Worm (Caenorhabditis elegans) whole organism, early embryonic: ENCODE data around the gene C12D5.9.

Source experiments
- B0310.2 ChIP-seq: sonication (generic microtip); optimal IDR thresholded peaks from 2 replicates; lab custom pipeline; 2016; ENCODE audit warnings: mild to moderate bottlenecking, missing genetic modification characterization, missing compliant biosample characterization
- F13C5.2 ChIP-seq: sonication (generic microtip); optimal IDR thresholded peaks from 2 replicates; lab custom pipeline; 2017; ENCODE audit warnings: mild to moderate bottlenecking, missing genetic modification characterization, inconsistent platforms, missing compliant biosample characterization
- aly-1 ChIP-seq: sonication (generic microtip); optimal IDR thresholded peaks from 2 replicates; lab custom pipeline; 2016; ENCODE audit warnings: missing genetic modification characterization, missing compliant biosample characterization
- ama-1 ChIP-seq: fragments of 150-350 bp; optimal IDR thresholded peaks from 2 replicates; lab custom pipeline; 2014
- ceh-13 ChIP-seq: fragments of 200-800 bp; sonication (Bioruptor generic); optimal IDR thresholded peaks from 2 replicates; lab custom pipeline; 2018; ENCODE audit warnings: mild to moderate bottlenecking, missing genetic modification characterization, missing compliant biosample characterization
- ceh-36 ChIP-seq: sonication (generic microtip); optimal IDR thresholded peaks from 2 replicates; lab custom pipeline; 2016; ENCODE audit warnings: missing genetic modification characterization, inconsistent platforms, missing compliant biosample characterization
- ets-7 ChIP-seq: sonication (generic microtip); optimal IDR thresholded peaks from 2 replicates; lab custom pipeline; 2016; ENCODE audit warnings: missing genotype, missing genetic modification characterization, missing compliant biosample characterization
- flt-1 ChIP-seq: fragments of 200-800 bp; sonication (Bioruptor generic); IDR thresholded peaks from 2 replicates; pipeline ENCODE4 v1.3.6; 2022; ENCODE audit warnings: missing genetic modification characterization, missing compliant biosample characterization
- hmbx-1 ChIP-seq: sonication (generic microtip); optimal IDR thresholded peaks from 2 replicates; lab custom pipeline; 2016; ENCODE audit warnings: mild to moderate bottlenecking, missing genetic modification characterization, missing compliant biosample characterization
- hmg-4 ChIP-seq: fragments of 200-800 bp; sonication (Bioruptor generic); optimal IDR thresholded peaks from 2 replicates; lab custom pipeline; 2018; ENCODE audit warnings: mild to moderate bottlenecking, missing genetic modification characterization, missing compliant biosample characterization
- hnd-1 ChIP-seq: sonication (generic microtip); optimal IDR thresholded peaks from 2 replicates; lab custom pipeline; 2016; ENCODE audit warnings: missing genetic modification characterization, missing compliant biosample characterization
- pes-1 ChIP-seq: fragments of 200-800 bp; sonication (Bioruptor generic); IDR thresholded peaks from 2 replicates; pipeline ENCODE4 v1.3.6; 2022; ENCODE audit warnings: missing genetic modification reagents, missing genetic modification characterization, missing compliant biosample characterization
- scrt-1 ChIP-seq: fragments of 200-800 bp; sonication (Bioruptor generic); IDR thresholded peaks from 2 replicates; pipeline ENCODE4 v1.3.6; 2022; ENCODE audit warnings: missing genetic modification characterization, missing compliant biosample characterization
- sea-1 ChIP-seq: fragments of 200-800 bp; sonication (Bioruptor generic); conservative IDR thresholded peaks from 2 replicates; pipeline ENCODE4 v1.3.6; 2022; ENCODE audit warnings: missing genetic modification characterization, missing compliant biosample characterization
- tbx-11 ChIP-seq: fragments of 200-800 bp; sonication (Bioruptor generic); IDR thresholded peaks from 2 replicates; pipeline ENCODE4 v1.3.6; 2022; ENCODE audit warnings: missing genetic modification characterization, missing compliant biosample characterization
- tbx-37 ChIP-seq: fragments of 200-800 bp; sonication (Bioruptor generic); conservative IDR thresholded peaks from 2 replicates; pipeline ENCODE4 v1.3.6; 2022; ENCODE audit warnings: missing genetic modification reagents, missing genetic modification characterization, missing compliant biosample characterization
- tra-4 ChIP-seq: sonication (generic microtip); optimal IDR thresholded peaks from 2 replicates; lab custom pipeline; 2017; ENCODE audit warnings: missing genetic modification characterization, missing compliant biosample characterization

The C12D5.9 gene

DNA sequence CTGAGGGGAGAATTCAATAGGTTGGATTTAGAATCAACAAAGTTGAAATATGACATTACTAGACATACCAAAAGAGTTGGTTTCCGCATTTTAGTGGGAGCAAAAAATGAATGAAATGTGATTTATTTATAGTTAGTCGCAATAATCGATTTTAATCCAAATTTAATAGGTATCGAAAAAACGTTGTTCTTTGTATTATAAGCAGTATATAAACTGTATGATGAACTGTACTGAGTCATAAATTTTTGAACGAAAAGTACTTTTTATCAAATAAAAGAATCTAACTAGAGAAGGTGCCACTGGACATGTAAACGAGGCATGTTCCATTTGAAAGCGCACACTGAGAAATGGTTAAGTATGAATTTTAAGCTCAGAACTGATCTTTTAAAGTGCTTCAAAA lies at the start of gene C12D5.9:
TSS of gene C12D5.9 (minus strand) at position 101 of the 400 bp plus-strand sequence.
- TF ChIP-seq ama-1 (lab: Kevin White, UChicago): no peak
- no peak for TF ChIP-seq hmg-4 (GFP tag; lab: Kevin White, UChicago)
- TF ChIP-seq hmbx-1 (tag; lab: Kevin White, UChicago): no peak
- TF ChIP-seq F13C5.2: no peak
- TF ChIP-seq pes-1 (GFP tag; lab: Robert Waterston, UW): no peak
- TF ChIP-seq tra-4: no peak
- TF ChIP-seq tbx-11: no peak
- no peak for TF ChIP-seq B0310.2
- TF ChIP-seq aly-1: no peak
- TF ChIP-seq hnd-1 (tag; lab: Kevin White, UChicago): no peak

DNA sequence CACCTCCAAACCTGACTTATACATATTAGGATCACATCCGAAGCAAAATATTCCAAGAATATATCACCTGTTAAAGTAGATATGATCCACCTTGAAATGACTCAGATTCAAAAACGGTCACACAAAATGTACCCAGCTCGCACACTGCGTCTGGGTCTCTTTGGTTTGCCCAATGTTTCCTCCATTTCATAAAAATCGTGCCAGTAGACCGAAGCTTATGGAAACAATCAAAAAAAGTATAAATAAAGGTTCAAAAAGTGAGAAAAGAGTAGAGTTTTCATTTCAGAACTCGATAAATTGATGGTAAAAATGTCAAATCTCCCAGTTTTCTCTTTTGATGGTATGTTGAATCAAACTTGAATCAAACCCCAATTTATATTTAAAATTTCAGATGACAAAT lies 47.9 kb upstream of the C12D5.9 start, which contains the start of gene srr-9:
TSS of gene srr-9 (plus strand) at position 301 of the 400 bp plus-strand sequence.
- no peak for TF ChIP-seq scrt-1 (GFP tag; lab: Robert Waterston, UW)
- no peak for TF ChIP-seq ceh-36
- TF ChIP-seq aly-1: no peak
- no peak for TF ChIP-seq ceh-13 (GFP tag; lab: Kevin White, UChicago)
- TF ChIP-seq ets-7 (tag; lab: Kevin White, UChicago): no peak
- no peak for TF ChIP-seq tra-4
- no peak for TF ChIP-seq pes-1 (GFP tag; lab: Robert Waterston, UW)
- no peak for TF ChIP-seq F13C5.2

DNA sequence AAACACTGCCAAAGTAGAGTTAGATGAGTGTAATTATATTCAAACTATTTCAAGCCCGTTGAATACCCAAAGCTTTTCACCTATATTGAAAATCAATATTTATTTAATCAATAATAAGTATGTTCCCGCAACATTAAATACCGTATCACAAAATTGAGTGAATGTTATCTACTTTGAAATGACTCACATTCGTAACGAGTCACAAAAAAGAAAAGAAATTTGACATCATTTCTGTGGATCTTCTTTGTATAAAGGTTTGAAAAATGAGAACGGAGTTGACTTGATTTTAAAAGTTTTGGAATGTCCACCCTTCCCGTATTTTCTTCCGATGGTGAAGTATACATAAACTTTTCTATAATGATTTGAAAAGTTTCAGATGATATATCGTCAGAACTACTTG lies 45.5 kb upstream of the C12D5.9 start, which contains the start of gene srr-10:
TSS of gene srr-10 (plus strand) at position 301 of the 400 bp plus-strand sequence.
- no peak for TF ChIP-seq pes-1 (GFP tag; lab: Robert Waterston, UW)
- TF ChIP-seq F13C5.2: no peak
- TF ChIP-seq sea-1 (GFP tag; lab: Robert Waterston, UW): no peak
- no peak for TF ChIP-seq aly-1
- no peak for TF ChIP-seq tra-4
- TF ChIP-seq hnd-1 (tag; lab: Kevin White, UChicago): no peak
- no peak for TF ChIP-seq tbx-37 (GFP tag; lab: Robert Waterston, UW)

DNA sequence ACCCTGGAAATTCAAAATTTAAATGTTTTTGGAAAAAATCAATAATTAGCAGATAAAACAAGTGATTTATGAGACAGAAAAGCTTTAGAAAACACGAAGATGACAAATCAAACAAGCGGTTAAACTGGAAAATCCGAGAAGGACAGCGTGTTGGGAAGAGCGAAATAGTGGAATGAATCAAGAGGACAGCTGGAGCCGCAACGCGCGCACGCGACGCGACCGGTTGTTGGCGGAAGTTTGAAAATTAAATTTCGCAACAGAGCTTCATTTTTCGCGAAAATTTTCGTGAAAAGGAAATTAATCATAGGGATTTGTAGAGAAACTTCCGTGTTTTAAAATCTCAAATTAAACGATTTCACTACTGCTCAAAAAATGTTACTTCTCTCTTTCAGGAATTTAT lies 45.1 kb upstream of the C12D5.9 start, which contains the start of gene clic-1:
TSS of gene clic-1 (minus strand) at position 3 of the 400 bp plus-strand sequence.
- TF ChIP-seq pes-1 (GFP tag; lab: Robert Waterston, UW) (no peak), F13C5.2 (peak; percentile 63)

DNA sequence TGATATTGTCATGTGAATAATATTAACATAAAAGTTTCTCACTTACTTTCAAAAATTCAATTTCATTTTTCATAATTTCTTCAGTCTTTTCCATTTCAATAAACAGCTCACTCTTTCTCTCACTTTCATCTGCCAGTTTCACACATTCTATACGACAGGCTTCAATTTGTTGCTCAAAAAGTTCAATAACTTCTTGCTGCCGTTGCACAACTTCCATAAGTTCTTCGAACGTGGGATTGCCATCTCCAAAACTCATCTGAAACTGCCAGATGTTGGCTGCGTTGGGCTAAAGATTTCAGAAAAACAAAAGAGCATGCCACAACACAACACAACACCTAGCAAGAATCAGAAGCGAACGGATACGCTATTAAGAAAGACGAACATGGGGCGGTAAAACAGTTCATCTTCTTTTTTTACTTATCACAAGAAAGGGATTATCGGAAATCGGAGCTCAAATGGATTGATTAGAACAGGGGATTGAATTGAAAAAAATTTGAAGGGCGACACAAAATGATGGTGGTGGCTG lies 43.5 kb upstream of the C12D5.9 start:
- TF ChIP-seq aly-1 (no peak), flt-1 (no peak), ceh-36 (no peak)

DNA sequence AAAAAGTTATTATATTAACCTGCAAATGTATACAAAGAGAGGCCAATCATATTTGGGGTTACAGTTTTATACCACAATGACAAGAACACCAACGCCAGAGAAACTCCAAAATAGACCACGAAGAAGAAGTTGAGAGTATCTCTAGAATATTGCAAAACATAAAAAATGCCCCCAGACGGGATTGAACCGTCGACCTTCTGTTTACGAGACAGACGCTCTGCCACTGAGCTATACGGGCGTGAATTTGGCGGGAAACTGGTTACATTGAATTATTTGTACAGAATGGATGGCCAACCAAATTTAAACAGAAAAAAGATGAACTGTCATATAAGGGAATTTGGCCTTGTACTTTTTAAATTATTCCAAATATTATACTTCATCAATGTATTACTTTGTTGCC lies 40.7 kb upstream of the C12D5.9 start:
- TF ChIP-seq pes-1 (GFP tag; lab: Robert Waterston, UW) (peak; percentile 37; the same call in 1 of the 2 replicates), hmbx-1 (tag; lab: Kevin White, UChicago) (no peak), tbx-37 (GFP tag; lab: Robert Waterston, UW) (0 out of 2 replicates have a peak, but pooled peaks have one; percentile 18), tbx-11 (no peak), hnd-1 (tag; lab: Kevin White, UChicago) (no peak), tra-4 (no peak), B0310.2 (peak; percentile 8), hmg-4 (GFP tag; lab: Kevin White, UChicago) (no peak), flt-1 (no peak), sea-1 (GFP tag; lab: Robert Waterston, UW) (no peak), scrt-1 (GFP tag; lab: Robert Waterston, UW) (no peak), ceh-13 (GFP tag; lab: Kevin White, UChicago) (no peak), aly-1 (no peak), F13C5.2 (no peak), ets-7 (tag; lab: Kevin White, UChicago) (no peak), ceh-36 (peak; percentile 25), ama-1 (lab: Kevin White, UChicago) (no peak)

DNA sequence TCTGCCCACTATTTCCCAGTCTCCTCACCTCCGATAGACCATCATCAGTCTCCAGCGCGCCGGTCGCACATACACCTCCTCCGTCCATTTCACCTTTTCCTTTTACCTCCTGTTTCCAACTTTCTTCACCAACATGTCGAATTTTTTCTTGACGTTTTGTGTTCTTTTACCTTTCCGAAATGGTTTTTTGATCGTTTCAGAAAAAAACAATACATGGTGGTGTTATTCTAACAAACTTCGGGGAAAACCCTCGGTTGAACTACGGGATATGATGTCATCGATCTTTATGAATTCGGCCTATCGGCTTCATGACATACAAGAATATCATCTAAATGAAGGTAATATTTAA lies 38.9 kb upstream of the C12D5.9 start, which contains the start of gene Y97E10C.1:
TSS of gene Y97E10C.1 (plus strand) at position 201 of the 349 bp plus-strand sequence.
- TF ChIP-seq ets-7 (tag; lab: Kevin White, UChicago) (no peak), hmbx-1 (tag; lab: Kevin White, UChicago) (no peak), ceh-13 (GFP tag; lab: Kevin White, UChicago) (no peak), B0310.2 (no peak), scrt-1 (GFP tag; lab: Robert Waterston, UW) (no peak), tra-4 (no peak), tbx-37 (GFP tag; lab: Robert Waterston, UW) (no peak), ceh-36 (no peak), ama-1 (lab: Kevin White, UChicago) (no peak), hnd-1 (tag; lab: Kevin White, UChicago) (no peak), pes-1 (GFP tag; lab: Robert Waterston, UW) (no peak), sea-1 (GFP tag; lab: Robert Waterston, UW) (no peak), hmg-4 (GFP tag; lab: Kevin White, UChicago) (no peak)

DNA sequence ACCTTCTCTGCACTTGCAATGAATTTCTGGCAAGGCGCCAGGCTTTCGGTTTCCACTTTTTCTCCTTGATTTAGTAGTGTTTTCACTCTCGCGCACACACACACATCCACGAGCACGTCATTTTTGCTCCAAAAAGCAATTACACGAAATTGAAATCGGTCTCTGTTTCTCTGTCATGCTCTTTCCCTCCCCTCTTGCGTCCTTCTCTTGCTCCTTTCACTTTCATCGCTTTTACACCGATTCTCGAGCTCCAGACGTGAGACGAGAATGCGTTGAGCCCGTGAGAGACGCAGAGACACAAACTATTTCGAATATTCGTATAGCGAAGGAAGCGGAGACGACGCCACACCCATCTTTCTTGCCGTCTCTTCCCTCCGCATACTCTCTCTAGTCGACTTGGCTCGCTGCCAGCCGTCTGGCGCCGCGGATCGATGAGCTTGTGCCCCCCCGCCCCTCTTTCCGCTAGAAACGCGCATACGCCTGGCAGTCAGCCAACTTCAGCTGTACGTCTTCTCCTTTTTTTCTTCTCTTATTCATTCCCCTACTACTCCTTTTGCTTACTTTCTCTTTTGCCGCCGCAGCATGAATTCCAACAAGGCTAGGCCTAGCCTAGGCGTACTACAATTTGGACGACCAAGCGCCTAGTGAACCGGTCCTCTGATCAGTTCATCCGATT lies 38.4 kb upstream of the C12D5.9 start:
- TF ChIP-seq pes-1 (GFP tag; lab: Robert Waterston, UW) (no peak), sea-1 (GFP tag; lab: Robert Waterston, UW) (no peak), ets-7 (tag; lab: Kevin White, UChicago) (no peak), hnd-1 (tag; lab: Kevin White, UChicago) (no peak), tbx-11 (no peak), tra-4 (no peak), F13C5.2 (no peak), hmg-4 (GFP tag; lab: Kevin White, UChicago) (no peak)
